3 worm cellular contexts compared by ENCODE assay signal in the genomic region with DNA sequence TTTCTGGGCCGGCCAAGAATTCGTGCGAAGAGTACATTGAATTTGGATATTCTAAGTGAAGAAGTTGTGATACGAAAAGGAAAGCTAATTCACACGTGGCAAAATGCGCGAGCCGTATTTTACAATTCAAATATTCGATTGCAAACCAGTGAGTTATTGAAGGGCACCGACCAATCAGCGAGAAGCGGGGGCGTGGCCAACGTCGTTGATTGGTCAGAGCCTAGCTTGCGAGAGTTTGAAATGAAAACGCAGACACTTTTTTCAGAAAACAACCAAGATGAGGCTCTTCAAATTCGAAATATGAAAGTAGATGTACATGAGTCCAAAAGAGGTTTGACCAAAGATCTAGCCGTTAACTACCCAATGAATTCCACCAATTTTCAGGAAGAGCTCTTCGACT.
TF ChIP-seq lines count a peak whose summit lies in the region.

No protein-coding gene starts in this region.

TF ChIP-seq in whole organism, L3 larva, 47 proteins besides CTCF, POLR2A, EP300 and RAD21:
- TF ChIP-seq unc-39 (tag; optimal IDR thresholded peaks at IDR 0.05; lab: Kevin White, UChicago) (no peak), nfya-1 (tag; optimal IDR thresholded peaks at IDR 0.05; lab: Kevin White, UChicago; ENCODE audit: insufficient read depth) (peak; percentile 93), elt-3 (tag; optimal IDR thresholded peaks at IDR 0.05; lab: Kevin White, UChicago) (no peak)

TF ChIP-seq in whole organism, late embryonic, 69 proteins besides CTCF, POLR2A, EP300 and RAD21:
- TF ChIP-seq nfya-1 (tag; optimal IDR thresholded peaks at IDR 0.05; lab: Kevin White, UChicago) = peak; percentile 97
- TF ChIP-seq nhr-11 (tag; optimal IDR thresholded peaks at IDR 0.05; lab: Kevin White, UChicago) = no peak

TF ChIP-seq in whole organism, young adult, 124 proteins besides CTCF, POLR2A, EP300 and RAD21:
- TF ChIP-seq ekl-4 (GFP tag; IDR thresholded peaks at IDR 0.05; lab: Robert Waterston, UW) (no peak), nfyb-1 (GFP tag; IDR thresholded peaks at IDR 0.05; lab: Robert Waterston, UW) (peak; percentile 94), mcd-1 (GFP tag; IDR thresholded peaks at IDR 0.05; lab: Robert Waterston, UW) (no peak), ztf-26 (tag; optimal IDR thresholded peaks at IDR 0.05; lab: Kevin White, UChicago) (no peak), attf-6 (GFP tag; IDR thresholded peaks at IDR 0.05; lab: Robert Waterston, UW) (no peak), fkh-3 (tag; optimal IDR thresholded peaks at IDR 0.05; lab: Kevin White, UChicago) (no peak)
